Worm (Caenorhabditis elegans) whole organism, L4/young adult: ENCODE results near the gene Y71H2AM.20.

Experiments
- W03F9.2 ChIP-seq: fragments of 150-350 bp; optimal IDR thresholded peaks from 2 replicates; lab custom pipeline; 2014; ENCODE audit warnings: missing biosample characterization, missing genetic modification characterization
- dao-5 ChIP-seq: sonication (generic microtip); optimal IDR thresholded peaks from 2 replicates; lab custom pipeline; 2016; ENCODE audit warnings: missing genotype, missing genetic modification characterization, moderate library complexity, missing compliant biosample characterization
- him-1 ChIP-seq: sonication (generic microtip); optimal IDR thresholded peaks from 2 replicates; lab custom pipeline; 2016; ENCODE audit warnings: missing genotype, missing genetic modification reagents, missing genetic modification characterization, missing compliant biosample characterization

DNA sequence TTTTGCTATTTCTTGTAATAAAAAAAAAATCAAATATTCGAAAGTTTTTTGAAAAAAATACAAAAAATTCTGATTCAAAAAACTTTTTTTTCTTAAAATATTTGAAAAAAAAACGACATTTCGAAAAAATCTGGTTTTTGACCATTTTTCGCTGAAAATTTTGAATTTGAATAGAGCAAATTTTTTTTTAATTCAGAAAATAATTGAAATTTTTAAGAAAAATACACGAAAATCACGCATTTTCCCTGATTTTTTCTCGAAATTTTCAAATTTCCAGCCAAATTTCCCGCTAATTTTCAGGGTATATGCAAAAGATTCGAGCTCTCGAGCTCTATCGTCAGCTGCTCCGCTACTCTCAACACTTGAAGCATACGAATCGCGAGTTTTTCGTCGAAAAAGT, 41.0 kb upstream of the Y71H2AM.20 start, which contains the start of gene Y71H2AM.1:
- TF ChIP-seq W03F9.2 (tag; lab: Kevin White, UChicago): no peak
- no peak for TF ChIP-seq him-1 (tag; lab: Kevin White, UChicago)
- no peak for TF ChIP-seq dao-5 (tag; lab: Kevin White, UChicago)
